Fruit fly (Drosophila melanogaster) whole organism, pupa: ENCODE data around the gene kin17.

Source experiments
- CG17806 ChIP-seq: fragments of 200-800 bp; sonication (Bioruptor generic); optimal IDR thresholded peaks from 2 replicates; lab custom pipeline; 2018; ENCODE audit warnings: missing biosample characterization, mild to moderate bottlenecking, missing genetic modification characterization, moderate library complexity
- CG34367 ChIP-seq: fragments of 200-800 bp; sonication (Bioruptor generic); optimal IDR thresholded peaks from 2 replicates; lab custom pipeline; 2018; ENCODE audit warnings: missing biosample characterization, mild to moderate bottlenecking, missing genetic modification characterization
- CG4496 ChIP-seq: fragments of 200-800 bp; sonication (Bioruptor generic); IDR thresholded peaks from 3 replicates; pipeline ENCODE4 v1.3.6; 2022; ENCODE audit warnings: missing biosample characterization, missing genetic modification characterization
- CG8159 ChIP-seq: fragments of 200-800 bp; sonication (Bioruptor generic); optimal IDR thresholded peaks from 3 replicates; lab custom pipeline; 2018; ENCODE audit warnings: missing biosample characterization, mild to moderate bottlenecking, missing genetic modification characterization, moderate library complexity
- CG9948 ChIP-seq: fragments of 200-800 bp; sonication (Bioruptor generic); optimal IDR thresholded peaks from 2 replicates; lab custom pipeline; 2018; ENCODE audit warnings: missing biosample characterization, mild to moderate bottlenecking, missing genetic modification characterization, moderate library complexity
- Ets98B ChIP-seq: fragments of 200-800 bp; sonication (Bioruptor generic); IDR thresholded peaks from 2 replicates; pipeline ENCODE4 v1.3.6; 2022; ENCODE audit warnings: missing biosample characterization, missing genetic modification characterization
- Pif1B ChIP-seq: fragments of 200-800 bp; sonication (Bioruptor generic); optimal IDR thresholded peaks from 3 replicates; lab custom pipeline; 2016; ENCODE audit warnings: missing biosample characterization, missing genetic modification characterization
- Snoo ChIP-seq: fragments of 200-800 bp; sonication (Bioruptor generic); optimal IDR thresholded peaks from 3 replicates; lab custom pipeline; 2017; ENCODE audit warnings: missing biosample characterization, mild to moderate bottlenecking, missing genetic modification characterization, inconsistent platforms
- rn ChIP-seq: fragments of 200-800 bp; sonication (Bioruptor generic); IDR thresholded peaks from 2 replicates; pipeline ENCODE4 v1.3.6; 2022; ENCODE audit warnings: missing biosample characterization, missing genetic modification characterization

DNA sequence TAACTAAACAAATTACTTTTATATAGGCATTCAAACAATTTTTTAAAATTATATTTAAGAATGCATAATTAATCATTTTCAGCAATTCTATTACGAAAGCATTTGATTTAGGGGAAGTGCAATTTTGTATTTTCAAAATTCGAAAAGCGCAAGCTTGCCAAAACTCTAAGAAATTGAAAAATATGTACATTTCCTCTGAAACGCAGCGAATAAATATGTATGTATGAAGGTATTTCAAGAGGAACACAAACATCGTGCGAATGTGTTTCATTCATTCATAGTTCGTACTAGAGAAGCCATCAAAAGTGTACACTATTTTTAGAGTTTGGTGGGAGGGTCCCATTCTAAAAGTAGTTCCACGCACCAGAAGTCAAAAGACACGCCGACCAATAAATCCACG lies 13.4 kb downstream of the kin17 start, which contains the start of gene CG13247:
- TF ChIP-seq Pif1B (GFP tag; lab: Kevin White, UChicago) (no peak), CG17806 (tag; lab: Kevin White, UChicago) (no peak), Ets98B (GFP tag; lab: Robert Waterston, UW) (no peak), CG9948 (no peak), CG4496 (GFP tag; lab: Robert Waterston, UW) (no peak), Snoo (no peak), rn (GFP tag; lab: Robert Waterston, UW) (no peak), CG8159 (no peak), CG34367 (tag; lab: Kevin White, UChicago) (no peak)
